Worm (Caenorhabditis elegans): Measurements from ENCODE around the gene F46H5.7.

DNA sequence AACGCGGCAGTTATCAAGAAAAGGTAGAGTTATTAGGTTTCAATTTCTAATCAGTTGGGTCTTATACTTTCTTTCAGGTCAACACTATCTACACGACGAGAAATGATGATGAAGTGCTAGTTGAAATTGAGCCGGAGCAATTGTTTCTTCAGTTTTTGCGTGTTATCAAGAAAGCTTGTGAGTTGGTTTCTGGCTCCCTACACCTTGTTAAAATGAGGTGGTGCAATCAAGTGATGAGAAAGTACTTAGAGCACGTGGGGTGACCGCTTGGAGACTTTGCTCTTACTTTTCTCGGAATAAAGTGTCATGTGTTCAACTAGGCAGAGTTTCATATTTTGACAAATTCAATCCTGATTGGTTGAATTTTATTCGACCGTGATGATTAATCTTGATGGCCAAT lies 42.3 kb downstream of the F46H5.7 start:
- TF ChIP-seq zip-2 (tag; optimal IDR thresholded peaks at IDR 0.05) (no peak), pqm-1 (tag; optimal IDR thresholded peaks at IDR 0.05) (peak; percentile 89), ces-1 (GFP tag; optimal IDR thresholded peaks at IDR 0.05) (no peak), fos-1 (tag; optimal IDR thresholded peaks at IDR 0.05) (no peak), egl-27 (tag; optimal IDR thresholded peaks at IDR 0.05) (no peak), T20F7.1 (GFP tag; optimal IDR thresholded peaks at IDR 0.05) (no peak), madf-5 (GFP tag; IDR thresholded peaks at IDR 0.05) (no peak), jun-1 (tag; optimal IDR thresholded peaks at IDR 0.05) (no peak), lin-39 (tag; optimal IDR thresholded peaks at IDR 0.05) (no peak), pha-4 (GFP tag; IDR thresholded peaks at IDR 0.05) (no peak), pha-4 (tag; optimal IDR thresholded peaks at IDR 0.05) (no peak)

Measured in whole organism, L4 larva.